Worm (Caenorhabditis elegans): ENCODE results near the gene D2023.1.

DNA sequence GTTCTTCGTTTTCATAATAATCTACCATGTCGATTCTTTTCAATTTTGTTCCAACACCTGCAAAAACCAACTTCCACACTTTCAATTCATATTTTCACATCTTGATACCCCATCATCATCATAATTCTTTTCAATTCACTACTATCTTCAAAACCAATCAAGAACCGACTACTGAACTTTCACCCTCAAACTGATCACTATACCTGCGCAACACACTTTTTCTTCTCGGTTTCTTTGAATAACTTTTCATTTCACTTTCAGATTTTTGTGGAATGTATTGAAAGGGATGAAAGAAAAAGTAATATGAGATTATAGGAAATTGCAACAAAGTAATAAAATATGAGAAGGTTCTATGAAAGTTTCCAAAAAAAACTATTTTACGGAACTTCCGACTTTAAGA lies 48.3 kb upstream of the D2023.1 start:
- TF ChIP-seq unc-62 (GFP tag; optimal IDR thresholded peaks at IDR 0.05) (no peak), lin-39 (tag; optimal IDR thresholded peaks at IDR 0.05) (no peak), fkh-10 (GFP tag; optimal IDR thresholded peaks at IDR 0.05) (no peak), snpc-4 (tag; optimal IDR thresholded peaks at IDR 0.05) (no peak), nhr-76 (tag; optimal IDR thresholded peaks at IDR 0.05) (no peak), grh-1 (GFP tag; IDR thresholded peaks at IDR 0.05) (no peak), isw-1 (GFP tag; IDR thresholded peaks at IDR 0.05) (no peak), hlh-17 (GFP tag; optimal IDR thresholded peaks at IDR 0.05; ENCODE audit: borderline replicate concordance) (no peak)

All from whole organism, L1 larva.